Fruit fly (Drosophila melanogaster) whole organism, pupa: ENCODE results near the gene CG14227.

Source experiments
- CG10348 ChIP-seq: fragments of 200-800 bp; sonication (Bioruptor generic); IDR thresholded peaks from 2 replicates; pipeline ENCODE4 v1.3.6; 2022; ENCODE audit warnings: missing biosample characterization, missing genetic modification characterization
- CG12605 ChIP-seq: fragments of 200-800 bp; sonication (Bioruptor generic); IDR thresholded peaks from 2 replicates; pipeline ENCODE4 v1.3.6; 2022; ENCODE audit warnings: missing biosample characterization, missing genetic modification characterization
- CG13204 ChIP-seq: fragments of 200-800 bp; sonication (Bioruptor generic); optimal IDR thresholded peaks from 2 replicates; lab custom pipeline; 2018; ENCODE audit warnings: missing biosample characterization, mild to moderate bottlenecking, missing genetic modification characterization, moderate library complexity
- CG14655 ChIP-seq: fragments of 200-800 bp; sonication (Bioruptor generic); optimal IDR thresholded peaks from 3 replicates; lab custom pipeline; 2017; ENCODE audit warnings: mild to moderate bottlenecking, missing biosample characterization, missing genetic modification reagents, missing genetic modification characterization
- CG15710 ChIP-seq: fragments of 200-800 bp; sonication (Bioruptor generic); optimal IDR thresholded peaks from 2 replicates; lab custom pipeline; 2018; ENCODE audit warnings: missing biosample characterization, mild to moderate bottlenecking, missing genetic modification characterization, moderate library complexity
- CG17806 ChIP-seq: fragments of 200-800 bp; sonication (Bioruptor generic); optimal IDR thresholded peaks from 2 replicates; lab custom pipeline; 2018; ENCODE audit warnings: missing biosample characterization, mild to moderate bottlenecking, missing genetic modification characterization, moderate library complexity
- CG32121 ChIP-seq: fragments of 200-800 bp; sonication (Bioruptor generic); IDR thresholded peaks from 2 replicates; pipeline ENCODE4 v1.3.6; 2022; ENCODE audit warnings: missing biosample characterization, missing genetic modification characterization
- CG34367 ChIP-seq: fragments of 200-800 bp; sonication (Bioruptor generic); optimal IDR thresholded peaks from 2 replicates; lab custom pipeline; 2018; ENCODE audit warnings: missing biosample characterization, mild to moderate bottlenecking, missing genetic modification characterization
- CG4496 ChIP-seq: fragments of 200-800 bp; sonication (Bioruptor generic); IDR thresholded peaks from 3 replicates; pipeline ENCODE4 v1.3.6; 2022; ENCODE audit warnings: missing biosample characterization, missing genetic modification characterization
- CG8301 ChIP-seq: fragments of 200-800 bp; sonication (Bioruptor generic); optimal IDR thresholded peaks from 2 replicates; lab custom pipeline; 2018; ENCODE audit warnings: missing biosample characterization, mild to moderate bottlenecking, missing genetic modification characterization
- CG9948 ChIP-seq: fragments of 200-800 bp; sonication (Bioruptor generic); optimal IDR thresholded peaks from 2 replicates; lab custom pipeline; 2018; ENCODE audit warnings: missing biosample characterization, mild to moderate bottlenecking, missing genetic modification characterization, moderate library complexity
- D1 ChIP-seq: fragments of 200-800 bp; sonication (Bioruptor generic); optimal IDR thresholded peaks from 2 replicates; lab custom pipeline; 2018; ENCODE audit warnings: missing biosample characterization, mild to moderate bottlenecking, missing genetic modification characterization, moderate library complexity
- EcR ChIP-seq: fragments of 200-800 bp; sonication (Bioruptor generic); optimal IDR thresholded peaks from 3 replicates; lab custom pipeline; 2019; ENCODE audit warnings: missing biosample characterization, missing genetic modification characterization, mild to moderate bottlenecking, moderate library complexity, missing genetic modification reagents
- Ets98B ChIP-seq: fragments of 200-800 bp; sonication (Bioruptor generic); IDR thresholded peaks from 2 replicates; pipeline ENCODE4 v1.3.6; 2022; ENCODE audit warnings: missing biosample characterization, missing genetic modification characterization
- Pif1A ChIP-seq: fragments of 200-800 bp; sonication (Bioruptor generic); optimal IDR thresholded peaks from 3 replicates; lab custom pipeline; 2016; ENCODE audit warnings: missing biosample characterization, missing genetic modification characterization
- Pif1B ChIP-seq: fragments of 200-800 bp; sonication (Bioruptor generic); optimal IDR thresholded peaks from 3 replicates; lab custom pipeline; 2016; ENCODE audit warnings: missing biosample characterization, missing genetic modification characterization
- Snoo ChIP-seq: fragments of 200-800 bp; sonication (Bioruptor generic); optimal IDR thresholded peaks from 3 replicates; lab custom pipeline; 2017; ENCODE audit warnings: missing biosample characterization, mild to moderate bottlenecking, missing genetic modification characterization, inconsistent platforms
- fd96Ca ChIP-seq: fragments of 200-800 bp; sonication (Bioruptor generic); IDR thresholded peaks from 3 replicates; pipeline ENCODE4 v1.3.6; 2022; ENCODE audit warnings: missing biosample characterization, missing genetic modification characterization
- gl ChIP-seq: fragments of 200-800 bp; sonication (Bioruptor generic); optimal IDR thresholded peaks from 2 replicates; lab custom pipeline; 2018; ENCODE audit warnings: missing biosample characterization, mild to moderate bottlenecking, missing genetic modification characterization
- rn ChIP-seq: fragments of 200-800 bp; sonication (Bioruptor generic); IDR thresholded peaks from 2 replicates; pipeline ENCODE4 v1.3.6; 2022; ENCODE audit warnings: missing biosample characterization, missing genetic modification characterization

The CG14227 gene

DNA sequence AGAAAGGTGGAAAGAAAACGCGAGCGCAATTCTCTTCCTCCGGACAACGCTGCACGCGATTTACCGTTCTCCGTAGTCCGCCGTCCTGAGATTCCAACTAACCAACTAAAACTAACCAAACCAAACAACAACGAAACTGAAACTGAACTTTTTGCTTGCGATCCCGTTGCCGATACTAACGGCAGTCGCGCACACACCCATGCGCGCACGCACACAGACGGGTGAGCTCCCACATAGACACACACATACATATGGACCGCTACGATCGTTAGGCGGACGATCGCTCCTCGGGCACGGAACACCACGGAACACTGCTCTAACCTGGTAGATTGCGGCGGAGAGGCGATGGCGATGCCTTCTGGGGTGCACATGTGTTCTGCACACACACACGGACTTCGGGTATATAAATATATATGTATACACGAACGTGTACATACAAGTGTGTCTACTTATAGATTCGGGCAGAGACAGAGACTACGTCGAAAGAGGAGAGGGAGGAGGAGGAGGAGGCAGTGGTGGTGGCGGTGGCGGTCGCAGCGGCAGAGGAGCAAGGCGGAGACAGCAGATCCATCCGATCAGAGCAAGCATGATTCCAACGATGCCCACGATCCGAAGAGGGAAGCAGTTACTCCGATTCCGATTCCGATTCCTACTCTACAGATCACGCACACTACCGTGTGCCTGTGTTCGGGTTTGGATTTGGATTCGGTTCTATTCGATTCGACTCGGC lies 24.3 kb upstream of the CG14227 start, which contains the start of gene meso18E:
meso18E (minus strand) TSS at position 148 of the 730 bp plus-strand sequence.
- TF ChIP-seq EcR (GFP tag; lab: Kevin White, UChicago) (no peak), CG14655 (GFP tag; lab: Kevin White, UChicago) (no peak), Ets98B (no peak), CG4496 (no peak), Pif1B (GFP tag; lab: Kevin White, UChicago) (no peak), CG13204 (GFP tag; lab: Kevin White, UChicago) (peak; percentile 15), CG10348 (GFP tag; lab: Robert Waterston, UW) (no peak), Pif1A (no peak), CG32121 (GFP tag; lab: Robert Waterston, UW) (peak; percentile 47; the same call in 1 of the 2 replicates)

DNA sequence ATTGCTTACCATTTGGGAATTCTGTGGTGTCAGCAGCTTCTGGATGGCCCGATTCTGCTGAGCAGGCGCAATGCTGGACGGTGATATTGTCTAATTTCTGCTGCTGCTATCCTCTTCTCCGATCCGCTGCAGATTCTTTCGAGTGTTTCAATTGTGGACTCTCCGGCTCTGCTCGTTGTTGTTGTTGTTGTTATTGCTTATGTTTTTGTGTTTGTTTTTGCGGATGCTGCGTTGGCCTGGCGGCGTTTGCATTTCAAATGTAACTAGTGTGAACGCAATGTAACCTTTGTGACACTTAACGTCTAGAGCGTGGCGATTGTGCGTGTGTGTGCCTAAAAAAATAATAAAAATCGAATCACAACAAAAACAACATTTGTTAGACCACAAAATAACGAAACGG lies 23.2 kb upstream of the CG14227 start:
- no peak for TF ChIP-seq CG34367 (tag; lab: Kevin White, UChicago)
- no peak for TF ChIP-seq fd96Ca (GFP tag; lab: Robert Waterston, UW)
- TF ChIP-seq Ets98B: no peak
- no peak for TF ChIP-seq gl (tag; lab: Kevin White, UChicago)
- TF ChIP-seq Snoo (tag; lab: Kevin White, UChicago): no peak
- no peak for TF ChIP-seq CG14655 (GFP tag; lab: Kevin White, UChicago)
- no peak for TF ChIP-seq CG4496
- no peak for TF ChIP-seq Pif1B (GFP tag; lab: Kevin White, UChicago)

DNA sequence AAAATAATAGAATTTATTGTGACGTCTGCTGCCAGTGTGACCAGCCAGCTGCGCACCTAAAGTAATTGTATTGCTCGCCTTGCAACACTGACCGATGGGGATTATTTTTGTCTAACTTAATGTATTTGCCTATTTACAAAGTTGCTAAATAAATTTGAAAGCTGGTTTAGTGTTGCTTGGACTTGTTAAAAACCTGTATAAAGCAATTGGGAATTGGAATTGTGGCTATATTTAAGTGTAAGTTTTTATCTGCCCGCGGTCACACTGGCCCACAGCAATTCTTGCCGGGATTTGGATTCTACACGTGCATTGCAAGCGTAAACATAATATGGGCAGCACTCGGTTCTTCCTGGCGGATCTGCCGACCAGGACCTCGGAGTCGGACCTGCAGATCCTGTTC lies 15.3 kb upstream of the CG14227 start, which contains the start of the genes CG14230 and CG14232:
CG14230 (plus strand) TSS at position 94 of the 400 bp plus-strand sequence.
CG14232 (minus strand) TSS at position 177 of the 400 bp plus-strand sequence.
- TF ChIP-seq Pif1A (no peak), CG14655 (GFP tag; lab: Kevin White, UChicago) (no peak), CG15710 (tag; lab: Kevin White, UChicago) (peak; percentile 5), fd96Ca (GFP tag; lab: Robert Waterston, UW) (no peak), rn (no peak), EcR (GFP tag; lab: Kevin White, UChicago) (no peak)

DNA sequence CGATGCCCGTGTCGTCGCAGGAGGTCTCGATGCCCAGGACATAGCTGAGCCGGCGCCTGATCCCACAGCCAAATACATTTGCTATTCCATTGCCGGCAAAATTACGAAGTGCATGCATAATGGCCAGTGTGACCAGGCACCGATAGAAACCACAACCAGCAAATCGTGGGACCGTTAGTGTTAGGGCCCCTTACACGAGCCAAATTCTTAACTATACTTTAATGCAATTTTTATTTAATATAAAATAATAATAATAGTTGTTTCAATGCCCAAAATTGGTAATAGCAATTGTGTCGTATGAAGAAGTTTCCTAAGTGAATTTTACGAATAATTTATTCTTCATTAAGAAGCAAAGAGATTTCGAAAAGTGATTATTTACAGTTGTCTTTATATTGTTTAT lies 12.9 kb upstream of the CG14227 start, which contains the start of gene Tcs4:
Tcs4 (minus strand) TSS at position 145 of the 400 bp plus-strand sequence.
- TF ChIP-seq gl (tag; lab: Kevin White, UChicago) (no peak), CG34367 (tag; lab: Kevin White, UChicago) (no peak), CG9948 (tag; lab: Kevin White, UChicago) (no peak), Ets98B (peak; percentile 34; the same call in 1 of the 2 replicates), Pif1B (GFP tag; lab: Kevin White, UChicago) (no peak), CG13204 (GFP tag; lab: Kevin White, UChicago) (no peak), CG17806 (tag; lab: Kevin White, UChicago) (no peak)
- TF ChIP-seq, all 21 proteins: peak for 1

DNA sequence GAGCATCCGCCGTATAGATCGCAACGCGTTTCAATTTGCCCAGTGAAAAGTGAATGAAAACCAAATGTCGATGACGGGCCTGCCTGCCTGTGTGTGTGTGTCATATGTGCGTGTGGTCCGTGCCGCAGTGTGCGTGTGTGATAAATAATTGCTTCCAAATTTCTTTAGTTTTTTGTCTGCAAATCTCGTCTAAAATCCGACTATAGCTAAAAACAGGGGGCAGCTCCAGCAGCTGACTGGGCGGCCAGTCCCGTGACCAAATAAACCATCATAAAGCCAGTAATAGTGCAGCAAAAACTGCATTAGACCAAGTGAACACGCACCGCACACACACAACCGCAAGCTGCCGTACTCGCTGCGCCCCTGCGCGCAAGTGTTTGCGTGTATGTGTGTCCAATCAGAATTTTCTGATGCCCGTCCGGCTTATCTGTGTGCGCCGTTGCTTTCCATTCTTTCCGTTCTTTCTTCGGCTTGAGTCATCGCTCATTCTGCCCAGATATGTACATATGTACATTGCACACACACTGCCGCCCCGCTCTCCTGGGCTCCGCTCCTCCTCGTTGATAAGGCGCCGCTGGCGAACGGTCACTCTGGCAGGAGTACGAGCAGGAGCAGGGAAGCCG lies 8.6 kb upstream of the CG14227 start:
- TF ChIP-seq Snoo (tag; lab: Kevin White, UChicago): no peak
- TF ChIP-seq CG13204 (GFP tag; lab: Kevin White, UChicago): no peak
- TF ChIP-seq Pif1B (GFP tag; lab: Kevin White, UChicago): no peak
- no peak for TF ChIP-seq CG32121 (GFP tag; lab: Robert Waterston, UW)
- no peak for TF ChIP-seq CG10348 (GFP tag; lab: Robert Waterston, UW)
- TF ChIP-seq CG4496: 0 out of 3 replicates have a peak, but pooled peaks have one; percentile 17
- TF ChIP-seq fd96Ca (GFP tag; lab: Robert Waterston, UW): 0 out of 3 replicates have a peak, but pooled peaks have one; percentile 23

DNA sequence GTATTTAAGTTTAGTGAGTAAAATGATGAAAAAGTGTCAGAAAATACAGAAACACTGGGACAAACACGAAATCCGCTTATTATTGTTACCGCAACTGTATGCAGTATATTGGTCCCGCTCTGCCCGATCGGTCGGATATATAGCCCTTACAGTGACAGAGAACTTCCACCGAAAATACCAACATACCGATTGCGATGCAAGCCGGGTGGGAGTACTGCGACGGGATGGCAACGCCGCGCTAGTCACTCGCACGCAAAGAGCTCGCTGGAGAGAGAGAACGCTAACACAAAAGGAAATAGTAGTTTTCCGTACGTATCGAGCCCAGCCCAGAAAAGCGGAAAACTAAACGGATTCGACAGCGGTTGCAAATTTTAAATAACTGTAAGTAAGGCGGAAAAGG lies 8.1 kb upstream of the CG14227 start, which contains the start of gene Cdc42:
Cdc42 (plus strand) TSS at position 247 of the 400 bp plus-strand sequence.
- TF ChIP-seq CG4496: peak; percentile 42; the same call in 1 of the 3 replicates
- TF ChIP-seq CG12605 (GFP tag; lab: Robert Waterston, UW): no peak

DNA sequence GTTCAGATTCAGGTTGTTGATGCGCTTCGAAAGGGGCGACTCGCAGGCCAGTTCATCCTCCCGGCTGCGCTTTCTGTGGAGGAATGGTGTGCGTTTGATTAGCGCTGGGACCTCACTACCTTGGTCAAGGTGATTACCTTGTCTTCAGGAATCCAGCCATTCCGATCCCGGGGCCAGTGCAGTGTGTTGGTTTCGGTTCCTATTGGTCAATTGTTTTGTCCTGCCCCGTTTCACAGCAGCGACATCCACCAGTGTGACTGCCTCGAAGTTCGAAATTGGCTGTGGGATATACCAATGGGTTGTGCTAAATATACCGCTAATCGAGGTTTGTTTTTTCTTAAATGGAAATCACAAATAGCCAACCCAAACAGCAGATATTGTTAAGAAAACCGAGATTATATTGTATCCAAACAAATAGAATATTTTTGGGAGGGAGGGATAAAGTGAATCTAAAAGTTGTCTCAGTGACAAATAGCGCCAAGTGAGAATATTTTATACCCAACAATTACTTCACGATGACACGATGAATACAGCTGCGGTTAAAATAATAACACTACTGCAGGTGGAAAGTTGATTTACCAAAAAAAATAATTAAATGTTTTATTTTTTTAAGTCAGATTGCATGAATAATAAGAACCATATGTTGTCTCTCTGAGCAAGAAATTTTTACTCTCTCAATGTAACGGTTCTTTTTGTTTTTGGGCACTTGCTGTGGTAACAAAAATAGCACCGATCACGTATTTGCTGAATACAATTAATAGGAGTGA lies 6.2 kb upstream of the CG14227 start, which contains the start of gene CG14229:
CG14229 (minus strand) TSS at position 459 of the 767 bp plus-strand sequence.
- TF ChIP-seq Snoo (tag; lab: Kevin White, UChicago): peak; percentile 15
- TF ChIP-seq Pif1A: peak; percentile 3
- TF ChIP-seq Ets98B: 0 out of 2 replicates have a peak, but pooled peaks have one; percentile 45
- TF ChIP-seq CG8301 (tag; lab: Kevin White, UChicago): peak; percentile 18
- TF ChIP-seq CG13204 (GFP tag; lab: Kevin White, UChicago): no peak
- peak; percentile 22 for TF ChIP-seq Pif1B (GFP tag; lab: Kevin White, UChicago)
- TF ChIP-seq CG34367 (tag; lab: Kevin White, UChicago): no peak
- TF ChIP-seq CG17806 (tag; lab: Kevin White, UChicago): peak; percentile 12
- TF ChIP-seq CG15710 (tag; lab: Kevin White, UChicago): peak; percentile 7
- TF ChIP-seq CG12605 (GFP tag; lab: Robert Waterston, UW): peak; percentile 18; the same call in 1 of the 2 replicates
- no peak for TF ChIP-seq D1 (tag; lab: Kevin White, UChicago)
- peak; percentile 79 for TF ChIP-seq CG4496
